Worm (Caenorhabditis elegans) whole organism, L4 larva: ENCODE measurements around the gene gst-31.

ENCODE experiments used
- F49E8.2 ChIP-seq: sonication (generic microtip); optimal IDR thresholded peaks from 2 replicates; lab custom pipeline; 2016; ENCODE audit warnings: missing compliant biosample characterization, mild to moderate bottlenecking, missing genetic modification characterization, borderline replicate concordance
- ZK546.5 ChIP-seq, 2 experiments: sonication (generic microtip); optimal IDR thresholded peaks; 2 replicates each; lab custom pipeline; 2017; ENCODE audit warnings: missing biosample characterization in 2 of 2, missing genetic modification characterization in 2 of 2
- lim-7 ChIP-seq: fragments of 200-800 bp; sonication (Bioruptor generic); IDR thresholded peaks from 2 replicates; pipeline ENCODE4 v1.3.6; 2022; ENCODE audit warnings: missing genetic modification characterization, missing compliant biosample characterization
- mxl-2 ChIP-seq: fragments of 200-800 bp; sonication (Bioruptor generic); conservative IDR thresholded peaks from 2 replicates; pipeline ENCODE4 v1.3.6; 2022; ENCODE audit warnings: missing genetic modification reagents, missing genetic modification characterization, missing compliant biosample characterization
- skn-1 ChIP-seq: fragments of 150-350 bp; optimal IDR thresholded peaks from 2 replicates; lab custom pipeline; 2014; ENCODE audit warnings: missing biosample characterization, missing genetic modification characterization
- unc-130 ChIP-seq: sonication (generic microtip); optimal IDR thresholded peaks from 2 replicates; lab custom pipeline; 2016; ENCODE audit warnings: missing genetic modification reagents, missing genetic modification characterization, missing compliant biosample characterization
- ztf-11 ChIP-seq: fragments of 150-350 bp; optimal IDR thresholded peaks from 2 replicates; lab custom pipeline; 2014; ENCODE audit warnings: missing biosample characterization, missing genetic modification characterization

DNA sequence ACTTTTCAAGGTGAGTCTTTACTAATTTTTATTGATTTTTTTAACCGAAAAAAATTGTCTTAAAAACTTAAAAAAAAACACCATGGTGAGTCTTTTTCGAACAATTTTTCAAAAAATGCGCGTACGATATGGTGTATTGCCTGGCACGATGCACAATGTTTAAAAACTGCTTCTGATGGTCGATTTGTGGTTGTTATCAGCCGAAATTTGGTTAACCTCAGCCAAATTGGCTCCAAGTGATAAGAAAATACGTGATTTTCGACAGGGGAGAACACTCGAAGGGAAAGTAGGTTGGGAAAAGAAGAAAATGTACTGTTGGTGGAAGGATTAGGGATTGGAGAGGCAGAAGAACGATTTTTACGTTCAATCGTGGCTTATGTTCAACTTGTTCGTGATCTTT lies 32.8 kb upstream of the gst-31 start:
- TF ChIP-seq ztf-11 (tag; lab: Kevin White, UChicago): no peak
- no peak for TF ChIP-seq lim-7 (GFP tag; lab: Robert Waterston, UW)
- no peak for TF ChIP-seq skn-1
- TF ChIP-seq ZK546.5 (tag; optimal IDR thresholded peaks at IDR 0.05; lab: Kevin White, UChicago): no peak
- no peak for TF ChIP-seq unc-130 (GFP tag; lab: Kevin White, UChicago)
- TF ChIP-seq mxl-2 (GFP tag; lab: Robert Waterston, UW): no peak
- no peak for TF ChIP-seq F49E8.2 (tag; lab: Kevin White, UChicago)
